Worm (Caenorhabditis elegans) whole organism, L4/young adult: Measurements from ENCODE around the gene C05D9.3.

Experiments used
- W03F9.2 ChIP-seq: fragments of 150-350 bp; optimal IDR thresholded peaks from 2 replicates; lab custom pipeline; 2014; ENCODE audit warnings: missing biosample characterization, missing genetic modification characterization
- dao-5 ChIP-seq: sonication (generic microtip); optimal IDR thresholded peaks from 2 replicates; lab custom pipeline; 2016; ENCODE audit warnings: missing genotype, missing genetic modification characterization, moderate library complexity, missing compliant biosample characterization
- him-1 ChIP-seq: sonication (generic microtip); optimal IDR thresholded peaks from 2 replicates; lab custom pipeline; 2016; ENCODE audit warnings: missing genotype, missing genetic modification reagents, missing genetic modification characterization, missing compliant biosample characterization

- TF ChIP-seq dao-5 (tag; lab: Kevin White, UChicago) (no peak), him-1 (tag; lab: Kevin White, UChicago) (no peak), W03F9.2 (tag; lab: Kevin White, UChicago) (no peak)
Observed at ce11 chrX:1119305-1119704, 7.6 kb downstream of the C05D9.3 start, which contains the start of gene C05D9.7.
